Worm (Caenorhabditis elegans) whole organism, late embryonic: ENCODE results near the gene C28H8.3.

Experiments used
- C08G9.2 ChIP-seq: sonication (generic microtip); optimal IDR thresholded peaks from 2 replicates; lab custom pipeline; 2016; ENCODE audit warnings: mild to moderate bottlenecking, missing genetic modification characterization, moderate library complexity, missing compliant biosample characterization
- ceh-30 ChIP-seq: fragments of 150-350 bp; optimal IDR thresholded peaks from 2 replicates; lab custom pipeline; 2014; ENCODE audit warnings: missing biosample characterization, missing genetic modification characterization
- ceh-34 ChIP-seq: sonication (generic microtip); optimal IDR thresholded peaks from 2 replicates; lab custom pipeline; 2016; ENCODE audit warnings: mild to moderate bottlenecking, missing genetic modification characterization, missing compliant biosample characterization
- hlh-8 ChIP-seq: sonication (generic microtip); optimal IDR thresholded peaks from 2 replicates; lab custom pipeline; 2016; ENCODE audit warnings: missing genotype, missing genetic modification characterization, missing compliant biosample characterization
- unc-3 ChIP-seq, 2 experiments: fragments of 200-800 bp in 1 of 2; sonication (Bioruptor generic) in 1 of 2; sonication (generic microtip) in 1 of 2; conservative IDR thresholded peaks in 1 of 2; optimal IDR thresholded peaks in 1 of 2; 2 replicates each; pipeline versions ENCODE4 v1.3.6 to Lab custom; 2016 to 2022; ENCODE audit warnings: missing compliant biosample characterization in 2 of 2, missing genetic modification characterization in 2 of 2, missing genetic modification reagents in 1 of 2
- zip-5 ChIP-seq: sonication (generic microtip); optimal IDR thresholded peaks from 2 replicates; lab custom pipeline; 2016; ENCODE audit warnings: missing genetic modification characterization, missing compliant biosample characterization

ce11 chrIII:5859008-5859407 lies 49.5 kb upstream of the C28H8.3 start, which contains the start of gene dpf-4:
- no peak for TF ChIP-seq unc-3 (GFP tag; conservative IDR thresholded peaks at IDR 0.05; lab: Robert Waterston, UW)
- no peak for TF ChIP-seq unc-3 (tag; optimal IDR thresholded peaks at IDR 0.05; lab: Kevin White, UChicago)
- no peak for TF ChIP-seq C08G9.2
- TF ChIP-seq hlh-8 (tag; lab: Kevin White, UChicago), result no peak
- TF ChIP-seq zip-5, result no peak
- TF ChIP-seq ceh-30 (tag; lab: Kevin White, UChicago), result no peak
- no peak for TF ChIP-seq ceh-34
